Worm (Caenorhabditis elegans) whole organism, L3 larva: Measurements from ENCODE around the gene D1046.4.

Source experiments
- ZK546.5 ChIP-seq: sonication (generic microtip); optimal IDR thresholded peaks from 2 replicates; lab custom pipeline; 2017; ENCODE audit warnings: missing biosample characterization, missing genetic modification characterization
- ceh-82 ChIP-seq: fragments of 150-350 bp; optimal IDR thresholded peaks from 2 replicates; lab custom pipeline; 2014; ENCODE audit warnings: missing biosample characterization, missing genetic modification characterization
- egl-27 ChIP-seq: sonication (generic microtip); optimal IDR thresholded peaks from 4 replicates; lab custom pipeline; 2017; ENCODE audit warnings: missing biosample characterization, missing genetic modification reagents, missing genetic modification characterization
- fos-1 ChIP-seq: fragments of 150-350 bp; optimal IDR thresholded peaks from 2 replicates; lab custom pipeline; 2014; ENCODE audit warnings: missing biosample characterization, missing genetic modification characterization
- jun-1 ChIP-seq: fragments of 150-350 bp; optimal IDR thresholded peaks from 2 replicates; lab custom pipeline; 2014; ENCODE audit warnings: missing biosample characterization, missing genetic modification reagents, missing genetic modification characterization
- lsy-12 ChIP-seq: sonication (generic microtip); optimal IDR thresholded peaks from 2 replicates; lab custom pipeline; 2016; ENCODE audit warnings: mild to moderate bottlenecking, missing genetic modification characterization, missing compliant biosample characterization
- nfya-1 ChIP-seq: sonication (generic microtip); optimal IDR thresholded peaks from 2 replicates; lab custom pipeline; 2017; ENCODE audit warnings: missing genetic modification characterization, mild to moderate bottlenecking, missing compliant biosample characterization, antibody characterized with exemption, moderate library complexity; ENCODE audit not compliant: insufficient read depth
- nhr-11 ChIP-seq: fragments of 150-350 bp; optimal IDR thresholded peaks from 2 replicates; lab custom pipeline; 2014; ENCODE audit warnings: missing biosample characterization, missing genetic modification characterization
- nhr-23 ChIP-seq: fragments of 150-350 bp; optimal IDR thresholded peaks from 2 replicates; lab custom pipeline; 2014; ENCODE audit warnings: missing biosample characterization, missing genetic modification reagents, missing genetic modification characterization
- nhr-237 ChIP-seq: fragments of 150-350 bp; optimal IDR thresholded peaks from 2 replicates; lab custom pipeline; 2014; ENCODE audit warnings: missing biosample characterization, missing genetic modification characterization
- nhr-77 ChIP-seq: fragments of 150-350 bp; optimal IDR thresholded peaks from 2 replicates; lab custom pipeline; 2014; ENCODE audit warnings: missing biosample characterization, missing genetic modification characterization
- unc-39 ChIP-seq: sonication (generic microtip); optimal IDR thresholded peaks from 4 replicates; lab custom pipeline; 2017; ENCODE audit warnings: missing biosample characterization, missing genetic modification characterization
- ztf-4 ChIP-seq: fragments of 150-350 bp; optimal IDR thresholded peaks from 2 replicates; lab custom pipeline; 2014; ENCODE audit warnings: missing biosample characterization, missing genetic modification characterization

DNA sequence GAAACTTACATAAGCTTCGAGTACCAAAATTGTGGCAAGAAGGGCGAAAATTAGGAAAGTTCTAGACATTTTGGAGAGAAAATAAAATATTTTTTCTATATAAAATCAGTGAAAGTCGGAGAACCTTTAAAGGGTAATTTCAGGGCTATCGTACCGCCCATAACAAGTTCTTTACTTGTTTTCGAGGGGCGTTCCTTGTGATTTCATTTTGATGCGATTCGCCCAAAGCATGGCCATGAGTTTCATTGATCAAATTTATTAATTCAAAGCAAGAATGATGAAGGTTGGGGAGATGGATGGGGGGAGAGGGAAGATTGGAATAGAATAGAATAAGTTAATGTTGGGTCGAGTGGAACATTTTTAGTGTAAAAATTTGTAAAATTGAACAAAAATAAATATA, 17.7 kb upstream of the D1046.4 start, which contains the start of gene C27B7.9:
- no peak for TF ChIP-seq lsy-12 (tag; lab: Kevin White, UChicago)
- TF ChIP-seq fos-1 (tag; lab: Kevin White, UChicago), result no peak
- TF ChIP-seq nhr-237 (tag; lab: Kevin White, UChicago), result no peak
- TF ChIP-seq nhr-23 (tag; lab: Kevin White, UChicago), result no peak
- no peak for TF ChIP-seq unc-39 (tag; lab: Kevin White, UChicago)
- no peak for TF ChIP-seq nfya-1 (tag; lab: Kevin White, UChicago)
- no peak for TF ChIP-seq ceh-82 (tag; lab: Kevin White, UChicago)
- no peak for TF ChIP-seq nhr-77 (tag; lab: Kevin White, UChicago)
- no peak for TF ChIP-seq ztf-4 (tag; lab: Kevin White, UChicago)
- no peak for TF ChIP-seq jun-1 (tag; lab: Kevin White, UChicago)
- no peak for TF ChIP-seq ZK546.5 (tag; lab: Kevin White, UChicago)
- TF ChIP-seq nhr-11 (tag; lab: Kevin White, UChicago), result no peak
- no peak for TF ChIP-seq egl-27 (tag; lab: Kevin White, UChicago)
